Fruit fly (Drosophila melanogaster): Measurements from ENCODE around the gene CG42526.
A peak's percentile ranks its signal among the peaks of the same experiment; 100 is the strongest.

CG42526 gene

DNA sequence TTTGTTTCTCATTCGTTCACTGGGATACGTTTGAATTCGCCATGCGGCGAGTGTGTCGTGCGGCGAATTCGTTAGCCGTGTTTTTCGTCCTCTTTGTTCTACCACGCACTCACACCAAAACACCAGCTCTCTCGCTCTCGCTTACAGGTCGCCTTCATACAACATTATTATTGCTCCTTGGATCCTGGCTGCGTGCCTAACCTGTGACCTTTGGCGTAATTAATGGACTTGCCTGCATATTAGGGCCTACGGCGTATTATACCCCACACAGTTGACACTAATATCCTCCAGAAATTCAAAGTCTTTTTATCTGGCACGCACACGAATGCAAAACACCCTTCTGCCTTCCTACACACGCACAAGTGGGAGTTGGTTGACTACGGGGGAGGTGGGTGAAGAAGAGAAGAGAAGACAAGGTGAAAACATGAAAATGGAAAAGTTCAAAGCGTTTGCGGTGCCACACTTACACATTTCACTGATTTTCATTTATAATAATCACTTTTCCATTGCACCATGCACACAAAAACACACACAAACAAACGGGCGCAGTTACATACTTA lies 25.1 kb downstream of the CG42526 start (continued):
- TF ChIP-seq B-H1 (GFP tag; IDR thresholded peaks at IDR 0.05) (no peak), CG33213 (GFP tag; optimal IDR thresholded peaks at IDR 0.05) (no peak), bab2 (GFP tag; optimal IDR thresholded peaks at IDR 0.05) (no peak), Eip74EF (GFP tag; optimal IDR thresholded peaks at IDR 0.05) (no peak), emc (GFP tag; optimal IDR thresholded peaks at IDR 0.05) (no peak), nerfin-2 (GFP tag; IDR thresholded peaks at IDR 0.05; ENCODE audit: partially characterized antibody) (no peak), CG17802 (tag; optimal IDR thresholded peaks at IDR 0.05) (no peak), CG4424 (GFP tag; optimal IDR thresholded peaks at IDR 0.05) (no peak), Abd-B (GFP tag; optimal IDR thresholded peaks at IDR 0.05) (no peak), nerfin-1 (tag; optimal IDR thresholded peaks at IDR 0.05) (peak; percentile 24), Hr78 (GFP tag; optimal IDR thresholded peaks at IDR 0.05) (peak in 1 of 2 experiments; percentile 20), CG1832 (GFP tag; optimal IDR thresholded peaks at IDR 0.05) (peak; percentile 63), CG7928 (GFP tag; optimal IDR thresholded peaks at IDR 0.05) (no peak), CG17829 (tag; optimal IDR thresholded peaks at IDR 0.05) (no peak), Usf (GFP tag; optimal IDR thresholded peaks at IDR 0.05) (no peak), CG13296 (GFP tag; optimal IDR thresholded peaks at IDR 0.05) (no peak), odd (GFP tag; optimal IDR thresholded peaks at IDR 0.05) (no peak), dan (GFP tag; IDR thresholded peaks at IDR 0.05) (no peak), phol (tag; optimal IDR thresholded peaks at IDR 0.05) (no peak), bbx (GFP tag; IDR thresholded peaks at IDR 0.05; ENCODE audit: partially characterized antibody) (0 out of 2 replicates have a peak, but pooled peaks have one; percentile 5), cato (GFP tag; optimal IDR thresholded peaks at IDR 0.05; ENCODE audit: borderline replicate concordance) (no peak)

DNA sequence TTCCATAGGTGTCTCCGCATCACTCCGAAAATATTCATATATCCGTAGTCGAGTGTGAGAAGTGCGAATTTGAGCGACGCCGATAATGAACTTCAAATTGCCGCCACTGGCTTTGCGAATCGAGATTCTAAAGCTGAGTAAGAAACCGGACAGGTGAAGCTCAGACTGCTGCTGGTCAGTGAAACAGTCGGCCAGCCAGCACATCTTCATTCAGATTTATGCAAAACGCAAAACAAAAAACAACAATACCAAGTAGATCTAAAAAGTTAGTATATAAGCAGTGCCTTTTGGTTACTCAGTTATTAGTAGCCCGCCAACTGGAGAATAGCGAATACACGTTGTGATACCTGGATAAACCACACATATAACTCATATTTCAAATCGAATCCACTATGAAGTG lies 30.7 kb downstream of the CG42526 start, which contains the start of gene Cpr67B:
TSS of gene Cpr67B (plus strand) at position 301 of the 400 bp plus-strand sequence.
- TF ChIP-seq CG10565 (GFP tag; optimal IDR thresholded peaks at IDR 0.05) = no peak
- TF ChIP-seq CG13894 (tag; optimal IDR thresholded peaks at IDR 0.05) = peak; percentile 43
- TF ChIP-seq chinmo (GFP tag; IDR thresholded peaks at IDR 0.05; ENCODE audit: partially characterized antibody) = 0 out of 4 replicates have a peak, but pooled peaks have one; percentile 15
- no peak for TF ChIP-seq maf-S (GFP tag; optimal IDR thresholded peaks at IDR 0.05)
- TF ChIP-seq lbe (GFP tag; optimal IDR thresholded peaks at IDR 0.05) = no peak
- no peak for TF ChIP-seq CG9932 (GFP tag; IDR thresholded peaks at IDR 0.05)
- no peak for TF ChIP-seq NK7.1 (GFP tag; optimal IDR thresholded peaks at IDR 0.05)

DNA sequence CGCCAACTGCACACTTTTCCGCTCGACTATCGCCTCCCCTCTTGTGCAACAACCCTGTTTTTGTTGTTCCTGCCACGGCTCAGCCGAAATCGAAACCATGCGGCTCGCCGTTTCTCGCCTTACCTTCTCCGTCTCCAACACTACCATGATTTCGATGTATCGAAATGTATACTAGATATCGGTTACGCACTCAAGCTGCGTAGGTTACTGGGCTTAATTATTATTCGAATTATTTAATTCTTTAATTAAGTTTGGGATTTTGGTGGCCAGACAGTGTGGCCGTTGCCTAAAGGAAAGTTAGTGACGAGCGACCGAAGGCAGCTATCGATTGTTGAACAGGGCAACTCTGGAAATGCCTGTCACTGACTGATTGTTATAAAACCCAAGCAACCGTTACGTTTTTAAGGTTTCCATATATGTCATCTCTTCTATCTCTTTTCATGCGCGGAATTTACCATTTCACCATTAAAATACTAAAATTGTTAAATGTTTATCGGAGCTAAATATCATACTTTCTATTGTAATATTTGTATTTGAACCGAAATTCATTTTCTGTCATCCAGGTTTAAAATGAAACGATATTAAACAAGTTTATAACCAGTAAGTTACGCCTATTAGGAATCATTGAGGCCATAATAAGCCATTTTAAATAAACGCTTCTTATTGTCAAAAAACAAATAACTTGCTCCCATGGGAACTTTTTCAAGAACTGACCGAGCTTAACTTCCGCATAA lies 32.9 kb downstream of the CG42526 start, which contains the start of gene eIF4E1:
TSS of gene eIF4E1 (minus strand) at position 304 of the 734 bp plus-strand sequence.
- peak; percentile 86 for TF ChIP-seq Bgb (GFP tag; IDR thresholded peaks at IDR 0.05; ENCODE audit: partially characterized antibody)
- peak; percentile 2 for TF ChIP-seq B-H2 (GFP tag; optimal IDR thresholded peaks at IDR 0.05)
- no peak for TF ChIP-seq pan (optimal IDR thresholded peaks at IDR 0.05)
- TF ChIP-seq pan (GFP tag; optimal IDR thresholded peaks at IDR 0.05 in 1 of 2, IDR thresholded peaks at IDR 0.05 in 1 of 2) = no peak
- peak; percentile 61 for TF ChIP-seq YL-1 (GFP tag; optimal IDR thresholded peaks at IDR 0.05)
- TF ChIP-seq NfI (GFP tag; optimal IDR thresholded peaks at IDR 0.05) = peak; percentile 27
- peak; percentile 7 for TF ChIP-seq CG30403 (GFP tag; optimal IDR thresholded peaks at IDR 0.05)
- TF ChIP-seq Oaz (GFP tag; IDR thresholded peaks at IDR 0.05) = no peak
- TF ChIP-seq zen (tag; optimal IDR thresholded peaks at IDR 0.05) = peak; percentile 30
- peak; percentile 55 for TF ChIP-seq HmgD (GFP tag; optimal IDR thresholded peaks at IDR 0.05)
- peak; percentile 89 for TF ChIP-seq Ets65A (GFP tag)
- peak; percentile 4; the same call in 1 of the 2 replicates for TF ChIP-seq stc (GFP tag; IDR thresholded peaks at IDR 0.05)
- TF ChIP-seq MBD-R2 (GFP tag; IDR thresholded peaks at IDR 0.05) = peak; percentile 78
- no peak for TF ChIP-seq CG11695 (GFP tag; IDR thresholded peaks at IDR 0.05)
- TF ChIP-seq gfzf (GFP tag; optimal IDR thresholded peaks at IDR 0.05) = peak; percentile 75
- TF ChIP-seq grn (GFP tag; optimal IDR thresholded peaks at IDR 0.05) = peak; percentile 7
- TF ChIP-seq yki (optimal IDR thresholded peaks at IDR 0.05) = no peak
- peak; percentile 75 for TF ChIP-seq Elba2 (GFP tag; optimal IDR thresholded peaks at IDR 0.05)
- no peak for TF ChIP-seq ind (GFP tag; optimal IDR thresholded peaks at IDR 0.05)
- TF ChIP-seq bigmax (GFP tag; optimal IDR thresholded peaks at IDR 0.05) = peak; percentile 14
